Fruit fly (Drosophila melanogaster) whole organism, pupa: Measurements from ENCODE around the gene CG14627.

Experiments
- CG10348 ChIP-seq: fragments of 200-800 bp; sonication (Bioruptor generic); IDR thresholded peaks from 2 replicates; pipeline ENCODE4 v1.3.6; 2022; ENCODE audit warnings: missing biosample characterization, missing genetic modification characterization
- CG12605 ChIP-seq: fragments of 200-800 bp; sonication (Bioruptor generic); IDR thresholded peaks from 2 replicates; pipeline ENCODE4 v1.3.6; 2022; ENCODE audit warnings: missing biosample characterization, missing genetic modification characterization
- CG13204 ChIP-seq: fragments of 200-800 bp; sonication (Bioruptor generic); optimal IDR thresholded peaks from 2 replicates; lab custom pipeline; 2018; ENCODE audit warnings: missing biosample characterization, mild to moderate bottlenecking, missing genetic modification characterization, moderate library complexity
- CG14655 ChIP-seq: fragments of 200-800 bp; sonication (Bioruptor generic); optimal IDR thresholded peaks from 3 replicates; lab custom pipeline; 2017; ENCODE audit warnings: mild to moderate bottlenecking, missing biosample characterization, missing genetic modification reagents, missing genetic modification characterization
- CG15710 ChIP-seq: fragments of 200-800 bp; sonication (Bioruptor generic); optimal IDR thresholded peaks from 2 replicates; lab custom pipeline; 2018; ENCODE audit warnings: missing biosample characterization, mild to moderate bottlenecking, missing genetic modification characterization, moderate library complexity
- CG17806 ChIP-seq: fragments of 200-800 bp; sonication (Bioruptor generic); optimal IDR thresholded peaks from 2 replicates; lab custom pipeline; 2018; ENCODE audit warnings: missing biosample characterization, mild to moderate bottlenecking, missing genetic modification characterization, moderate library complexity
- CG32121 ChIP-seq: fragments of 200-800 bp; sonication (Bioruptor generic); IDR thresholded peaks from 2 replicates; pipeline ENCODE4 v1.3.6; 2022; ENCODE audit warnings: missing biosample characterization, missing genetic modification characterization
- CG34367 ChIP-seq: fragments of 200-800 bp; sonication (Bioruptor generic); optimal IDR thresholded peaks from 2 replicates; lab custom pipeline; 2018; ENCODE audit warnings: missing biosample characterization, mild to moderate bottlenecking, missing genetic modification characterization
- CG4496 ChIP-seq: fragments of 200-800 bp; sonication (Bioruptor generic); IDR thresholded peaks from 3 replicates; pipeline ENCODE4 v1.3.6; 2022; ENCODE audit warnings: missing biosample characterization, missing genetic modification characterization
- CG8159 ChIP-seq: fragments of 200-800 bp; sonication (Bioruptor generic); optimal IDR thresholded peaks from 3 replicates; lab custom pipeline; 2018; ENCODE audit warnings: missing biosample characterization, mild to moderate bottlenecking, missing genetic modification characterization, moderate library complexity
- CG8301 ChIP-seq: fragments of 200-800 bp; sonication (Bioruptor generic); optimal IDR thresholded peaks from 2 replicates; lab custom pipeline; 2018; ENCODE audit warnings: missing biosample characterization, mild to moderate bottlenecking, missing genetic modification characterization
- CG9948 ChIP-seq: fragments of 200-800 bp; sonication (Bioruptor generic); optimal IDR thresholded peaks from 2 replicates; lab custom pipeline; 2018; ENCODE audit warnings: missing biosample characterization, mild to moderate bottlenecking, missing genetic modification characterization, moderate library complexity
- D1 ChIP-seq: fragments of 200-800 bp; sonication (Bioruptor generic); optimal IDR thresholded peaks from 2 replicates; lab custom pipeline; 2018; ENCODE audit warnings: missing biosample characterization, mild to moderate bottlenecking, missing genetic modification characterization, moderate library complexity
- EcR ChIP-seq: fragments of 200-800 bp; sonication (Bioruptor generic); optimal IDR thresholded peaks from 3 replicates; lab custom pipeline; 2019; ENCODE audit warnings: missing biosample characterization, missing genetic modification characterization, mild to moderate bottlenecking, moderate library complexity, missing genetic modification reagents
- Ets98B ChIP-seq: fragments of 200-800 bp; sonication (Bioruptor generic); IDR thresholded peaks from 2 replicates; pipeline ENCODE4 v1.3.6; 2022; ENCODE audit warnings: missing biosample characterization, missing genetic modification characterization
- Pif1A ChIP-seq: fragments of 200-800 bp; sonication (Bioruptor generic); optimal IDR thresholded peaks from 3 replicates; lab custom pipeline; 2016; ENCODE audit warnings: missing biosample characterization, missing genetic modification characterization
- Pif1B ChIP-seq: fragments of 200-800 bp; sonication (Bioruptor generic); optimal IDR thresholded peaks from 3 replicates; lab custom pipeline; 2016; ENCODE audit warnings: missing biosample characterization, missing genetic modification characterization
- Snoo ChIP-seq: fragments of 200-800 bp; sonication (Bioruptor generic); optimal IDR thresholded peaks from 3 replicates; lab custom pipeline; 2017; ENCODE audit warnings: missing biosample characterization, mild to moderate bottlenecking, missing genetic modification characterization, inconsistent platforms
- fd96Ca ChIP-seq: fragments of 200-800 bp; sonication (Bioruptor generic); IDR thresholded peaks from 3 replicates; pipeline ENCODE4 v1.3.6; 2022; ENCODE audit warnings: missing biosample characterization, missing genetic modification characterization
- gl ChIP-seq: fragments of 200-800 bp; sonication (Bioruptor generic); optimal IDR thresholded peaks from 2 replicates; lab custom pipeline; 2018; ENCODE audit warnings: missing biosample characterization, mild to moderate bottlenecking, missing genetic modification characterization
- rn ChIP-seq: fragments of 200-800 bp; sonication (Bioruptor generic); IDR thresholded peaks from 2 replicates; pipeline ENCODE4 v1.3.6; 2022; ENCODE audit warnings: missing biosample characterization, missing genetic modification characterization

Gene CG14627

dm6 chrX:1170117-1170878 is 11.1 kb upstream of the CG14627 start, which contains the start of gene CG11378:
CG11378 (plus strand) TSS chrX:1170828.
- TF ChIP-seq Pif1B (no peak), CG4496 (no peak), CG14655 (no peak), rn (GFP tag; lab: Robert Waterston, UW) (no peak)

DNA sequence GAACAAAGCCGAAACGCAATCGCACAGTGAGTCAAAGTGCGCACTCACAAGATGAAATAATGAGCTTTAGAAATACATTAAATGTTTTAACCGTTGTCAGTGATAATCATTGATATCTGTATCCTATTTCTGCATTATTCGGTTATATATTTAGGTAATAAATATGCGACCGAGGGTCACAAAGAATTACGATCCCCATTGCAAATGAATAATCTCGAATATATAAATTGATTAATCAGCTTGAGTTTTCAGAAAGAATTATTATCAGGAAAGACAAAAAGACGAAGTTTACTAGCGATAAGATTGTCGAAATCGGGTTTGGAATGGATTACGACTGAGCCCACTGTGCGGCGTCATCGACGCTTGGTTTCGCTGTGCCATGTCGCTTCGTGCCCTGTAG is 10.4 kb upstream of the CG14627 start:
- TF ChIP-seq Ets98B (no peak), CG34367 (no peak), CG10348 (GFP tag; lab: Robert Waterston, UW) (no peak), Snoo (tag; lab: Kevin White, UChicago) (peak; percentile 54), D1 (tag; lab: Kevin White, UChicago) (no peak), fd96Ca (GFP tag; lab: Robert Waterston, UW) (no peak), Pif1B (peak; percentile 13), gl (tag; lab: Kevin White, UChicago) (no peak), EcR (no peak), Pif1A (GFP tag; lab: Kevin White, UChicago) (peak; percentile 61), CG4496 (no peak), CG9948 (tag; lab: Kevin White, UChicago) (peak; percentile 32), CG8159 (tag; lab: Kevin White, UChicago) (peak; percentile 69), rn (GFP tag; lab: Robert Waterston, UW) (no peak), CG14655 (peak; percentile 57), CG8301 (tag; lab: Kevin White, UChicago) (peak; percentile 36), CG13204 (GFP tag; lab: Kevin White, UChicago) (no peak), CG32121 (GFP tag; lab: Robert Waterston, UW) (no peak), CG15710 (tag; lab: Kevin White, UChicago) (peak; percentile 33), CG17806 (tag; lab: Kevin White, UChicago) (peak; percentile 17), CG12605 (no peak)

DNA sequence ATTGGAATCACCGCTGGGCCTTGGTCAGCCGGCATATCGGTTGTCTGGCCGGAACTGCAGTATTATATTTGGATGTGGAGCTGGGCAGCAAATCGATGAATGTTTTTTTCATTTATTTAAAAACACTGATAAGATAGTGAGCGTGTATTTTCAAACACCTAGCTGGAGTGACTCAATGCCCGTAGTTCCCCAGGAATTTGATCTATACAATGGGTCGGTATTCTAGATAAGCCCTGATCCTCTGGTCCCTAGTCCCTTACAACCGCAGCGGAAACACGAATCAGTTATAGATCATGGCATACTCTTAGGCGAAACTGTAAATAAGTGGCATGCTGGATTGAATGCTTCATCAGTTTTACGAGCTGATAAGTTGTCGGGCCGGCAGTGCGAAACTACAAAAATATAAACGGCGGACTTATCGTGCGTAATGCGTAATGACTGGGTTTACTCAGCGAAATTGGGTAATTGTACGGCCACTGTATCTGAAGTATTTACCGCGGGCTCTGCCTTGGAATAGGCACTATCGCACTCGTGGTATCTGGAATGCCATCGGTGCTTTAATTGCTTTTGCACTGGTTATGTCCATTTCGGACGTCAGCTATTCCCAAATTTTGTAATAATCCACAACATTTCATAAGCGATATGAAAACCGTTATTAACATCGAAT is 8.5 kb upstream of the CG14627 start:
- no peak for TF ChIP-seq CG8301 (tag; lab: Kevin White, UChicago)

DNA sequence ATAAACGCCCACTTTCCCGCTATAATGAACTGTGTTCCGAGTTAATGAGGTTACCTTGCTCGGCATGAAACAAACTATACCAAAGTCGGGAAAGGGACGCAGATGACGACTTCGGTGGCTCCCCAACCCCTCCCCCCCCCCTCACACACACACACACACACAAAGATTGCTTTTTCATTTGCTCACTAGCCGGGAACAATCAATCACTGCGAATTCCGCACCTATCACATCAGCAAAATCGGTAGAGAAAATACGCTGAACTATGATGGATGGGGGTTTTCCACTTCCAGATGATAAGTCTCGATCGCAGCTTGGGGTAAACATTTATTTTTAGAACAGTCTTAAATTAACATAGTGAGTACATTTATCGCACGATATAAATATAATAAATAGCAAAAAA is 7.9 kb upstream of the CG14627 start:
- TF ChIP-seq CG9948 (tag; lab: Kevin White, UChicago) = no peak
- TF ChIP-seq CG8301 (tag; lab: Kevin White, UChicago) = no peak

DNA sequence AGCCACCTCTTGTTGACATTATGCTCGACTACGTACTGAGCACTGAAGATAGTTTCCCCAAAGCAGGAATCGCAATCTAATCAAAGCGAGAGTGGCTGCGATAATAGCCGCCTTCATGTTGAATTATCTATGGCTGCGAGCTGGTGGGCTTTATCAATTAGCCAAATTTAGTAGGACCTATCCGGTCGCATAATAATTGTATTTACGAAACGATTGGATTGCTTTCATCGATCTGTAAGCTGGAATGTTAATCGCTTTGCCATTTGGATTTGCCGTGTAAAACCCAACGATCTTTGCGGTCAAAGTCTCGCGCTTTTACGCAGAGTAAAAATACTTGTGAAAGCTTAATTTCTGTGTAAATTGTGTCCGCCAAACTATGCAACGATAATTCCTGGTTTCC is 5.4 kb upstream of the CG14627 start, which contains the start of gene CG11384:
CG11384 (minus strand) TSS at position 43 of the 400 bp plus-strand sequence.
- TF ChIP-seq CG4496 (no peak), CG9948 (tag; lab: Kevin White, UChicago) (no peak), fd96Ca (GFP tag; lab: Robert Waterston, UW) (no peak), CG10348 (GFP tag; lab: Robert Waterston, UW) (no peak)

DNA sequence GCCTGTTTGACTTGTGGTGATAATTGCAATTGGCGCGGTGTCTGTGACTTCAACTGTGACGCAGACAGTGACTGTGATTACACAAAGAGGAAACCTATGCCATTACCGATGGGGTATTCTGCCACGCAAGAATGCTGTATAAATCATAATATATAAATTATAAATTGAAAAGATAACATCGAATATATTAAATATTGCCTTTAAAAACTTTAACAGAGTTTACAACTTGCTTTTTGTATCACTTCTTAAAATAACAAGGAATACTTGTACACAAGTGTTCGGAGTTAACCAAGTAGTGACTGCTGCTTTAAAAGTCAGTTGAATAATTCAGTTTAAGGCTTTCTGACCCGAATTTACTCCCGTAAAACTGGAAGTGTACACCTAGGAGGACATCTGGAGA is 1.6 kb upstream of the CG14627 start, which contains the start of gene CG11379:
CG11379 (plus strand) TSS at position 301 of the 400 bp plus-strand sequence.
- TF ChIP-seq Pif1B (no peak), CG9948 (tag; lab: Kevin White, UChicago) (no peak), rn (GFP tag; lab: Robert Waterston, UW) (no peak), CG4496 (no peak), CG13204 (GFP tag; lab: Kevin White, UChicago) (no peak)

DNA sequence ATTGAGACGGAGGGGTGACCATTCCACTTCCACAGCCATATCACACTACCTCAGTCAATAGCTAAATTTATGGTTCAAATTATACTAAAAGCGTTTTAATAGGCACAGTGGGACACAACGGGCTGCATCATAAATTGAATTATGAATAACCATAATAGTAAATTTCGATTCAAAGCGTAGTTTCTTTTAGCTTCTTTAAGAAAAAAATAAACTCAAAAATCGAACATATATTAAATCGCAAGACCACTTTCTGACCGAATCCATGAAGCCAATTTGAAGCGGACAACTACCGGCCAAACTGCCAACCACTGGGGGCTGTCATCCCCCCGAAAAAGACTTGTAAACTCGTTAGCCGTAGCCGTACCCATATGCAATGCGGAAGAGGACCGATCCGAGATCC is 555 bp upstream of the CG14627 start:
- TF ChIP-seq Ets98B (peak; percentile 21; the same call in 1 of the 2 replicates), Pif1B (no peak), CG15710 (tag; lab: Kevin White, UChicago) (no peak), Snoo (tag; lab: Kevin White, UChicago) (no peak), CG17806 (tag; lab: Kevin White, UChicago) (no peak), Pif1A (GFP tag; lab: Kevin White, UChicago) (no peak), CG4496 (peak; percentile 36; the same call in 1 of the 3 replicates)
